Fruit fly (Drosophila melanogaster) whole organism, embryonic: Measurements from ENCODE around the gene tai.

Experiments
- Aef1 ChIP-seq: fragments of 200-800 bp; sonication (Bioruptor generic); IDR thresholded peaks from 3 replicates; pipeline ENCODE4 v1.3.6; 2022; ENCODE audit warnings: missing biosample characterization, missing genetic modification characterization
- CG11398 ChIP-seq: fragments of 200-800 bp; sonication (Bioruptor generic); optimal IDR thresholded peaks from 2 replicates; lab custom pipeline; 2016; ENCODE audit warnings: missing biosample characterization, missing genetic modification characterization
- CG1647 ChIP-seq: fragments of 200-800 bp; sonication (Bioruptor generic); optimal IDR thresholded peaks from 3 replicates; lab custom pipeline; 2016; ENCODE audit warnings: missing biosample characterization, missing genetic modification characterization
- CG16863 ChIP-seq: fragments of 200-800 bp; sonication (Bioruptor generic); optimal IDR thresholded peaks from 3 replicates; lab custom pipeline; 2016; ENCODE audit warnings: missing biosample characterization, missing genetic modification characterization
- CG17361 ChIP-seq: fragments of 200-800 bp; sonication (Bioruptor generic); IDR thresholded peaks from 3 replicates; pipeline ENCODE4 v1.3.6; 2022; ENCODE audit warnings: missing biosample characterization, missing genetic modification characterization
- CG17829 ChIP-seq: fragments of 200-800 bp; optimal IDR thresholded peaks from 2 replicates; lab custom pipeline; 2019; ENCODE audit warnings: missing biosample characterization, mild to moderate bottlenecking, missing genetic modification characterization, moderate library complexity
- CG18262 ChIP-seq: fragments of 200-800 bp; optimal IDR thresholded peaks from 3 replicates; lab custom pipeline; 2019; ENCODE audit warnings: missing biosample characterization, mild to moderate bottlenecking, missing genetic modification characterization, moderate library complexity
- CG2120 ChIP-seq: fragments of 200-800 bp; sonication (Bioruptor generic); optimal IDR thresholded peaks from 3 replicates; lab custom pipeline; 2016; ENCODE audit warnings: missing biosample characterization, missing genetic modification characterization
- CG2875 ChIP-seq: fragments of 200-800 bp; sonication (Bioruptor generic); optimal IDR thresholded peaks from 2 replicates; lab custom pipeline; 2017; ENCODE audit warnings: missing biosample characterization, mild to moderate bottlenecking, missing genetic modification characterization, missing genetic modification reagents
- CG2889 ChIP-seq: fragments of 200-800 bp; sonication (Bioruptor generic); IDR thresholded peaks from 3 replicates; pipeline ENCODE4 v1.3.6; 2022; ENCODE audit warnings: missing biosample characterization, missing genetic modification characterization
- CG30020 ChIP-seq: fragments of 200-800 bp; optimal IDR thresholded peaks from 2 replicates; lab custom pipeline; 2019; ENCODE audit warnings: missing biosample characterization, mild to moderate bottlenecking, missing genetic modification characterization, moderate library complexity
- CG31365 ChIP-seq: fragments of 200-800 bp; sonication (Bioruptor generic); optimal IDR thresholded peaks from 2 replicates; lab custom pipeline; 2018; ENCODE audit warnings: missing biosample characterization, mild to moderate bottlenecking, missing genetic modification characterization
- CG31441 ChIP-seq: fragments of 200-800 bp; sonication (Bioruptor generic); IDR thresholded peaks from 2 replicates; pipeline ENCODE4 v1.3.6; 2022; ENCODE audit warnings: missing biosample characterization, missing genetic modification characterization
- CG34224 ChIP-seq: fragments of 200-800 bp; sonication (Bioruptor generic); IDR thresholded peaks from 3 replicates; pipeline ENCODE4 v1.3.6; 2022; ENCODE audit warnings: missing biosample characterization, missing genetic modification characterization; ENCODE audit not compliant: partially characterized antibody
- CG6272 ChIP-seq: fragments of 200-800 bp; sonication (Bioruptor generic); IDR thresholded peaks from 2 replicates; pipeline ENCODE4 v1.3.6; 2022; ENCODE audit warnings: missing biosample characterization, missing genetic modification characterization
- CG6654 ChIP-seq: fragments of 200-800 bp; sonication (Bioruptor generic); optimal IDR thresholded peaks from 2 replicates; lab custom pipeline; 2017; ENCODE audit warnings: missing biosample characterization, mild to moderate bottlenecking, missing genetic modification characterization
- CG6791 ChIP-seq: fragments of 200-800 bp; sonication (Bioruptor generic); IDR thresholded peaks from 3 replicates; pipeline ENCODE4 v1.3.6; 2022; ENCODE audit warnings: missing biosample characterization, missing genetic modification characterization; ENCODE audit not compliant: partially characterized antibody
- CG7357 ChIP-seq: fragments of 200-800 bp; sonication (Bioruptor generic); IDR thresholded peaks from 3 replicates; pipeline ENCODE4 v1.3.6; 2022; ENCODE audit warnings: missing biosample characterization, missing genetic modification characterization
- CG9727 ChIP-seq: fragments of 200-800 bp; sonication (Bioruptor generic); optimal IDR thresholded peaks from 3 replicates; lab custom pipeline; 2017; ENCODE audit warnings: missing biosample characterization, mild to moderate bottlenecking, missing genetic modification characterization
- CG9797 ChIP-seq: fragments of 200-800 bp; sonication (Bioruptor generic); optimal IDR thresholded peaks from 3 replicates; lab custom pipeline; 2018; ENCODE audit warnings: missing biosample characterization, mild to moderate bottlenecking, missing genetic modification characterization
- CG9876 ChIP-seq: fragments of 200-800 bp; sonication (Bioruptor generic); optimal IDR thresholded peaks from 2 replicates; lab custom pipeline; 2016; ENCODE audit warnings: missing biosample characterization, missing genetic modification characterization
- Camta ChIP-seq: fragments of 200-800 bp; sonication (Bioruptor generic); optimal IDR thresholded peaks from 2 replicates; lab custom pipeline; 2016; ENCODE audit warnings: missing biosample characterization, missing genetic modification characterization
- Dll ChIP-seq: fragments of 200-800 bp; sonication (Bioruptor generic); IDR thresholded peaks from 4 replicates; pipeline ENCODE4 v1.3.6; 2022; ENCODE audit warnings: missing biosample characterization, missing genetic modification characterization; ENCODE audit not compliant: partially characterized antibody
- HHEX ChIP-seq: fragments of 200-800 bp; sonication (Bioruptor generic); optimal IDR thresholded peaks from 3 replicates; lab custom pipeline; 2017; ENCODE audit warnings: missing biosample characterization, mild to moderate bottlenecking, missing genetic modification characterization, missing genetic modification reagents
- Hmx ChIP-seq: fragments of 200-800 bp; sonication (Bioruptor generic); optimal IDR thresholded peaks from 2 replicates; lab custom pipeline; 2016; ENCODE audit warnings: missing biosample characterization, missing genetic modification characterization
- Hr51 ChIP-seq, 2 experiments: fragments of 200-800 bp; sonication (Bioruptor generic); optimal IDR thresholded peaks; 2 replicates in 1 of 2; 3 replicates in 1 of 2; lab custom pipeline; 2016 to 2018; ENCODE audit warnings: missing biosample characterization in 2 of 2, missing genetic modification characterization in 2 of 2, mild to moderate bottlenecking in 1 of 2, moderate library complexity in 1 of 2
- Max ChIP-seq: fragments of 200-800 bp; sonication (Bioruptor generic); optimal IDR thresholded peaks from 2 replicates; lab custom pipeline; 2016; ENCODE audit warnings: missing biosample characterization, mild to moderate bottlenecking, missing genetic modification characterization
- NC2α ChIP-seq: fragments of 200-800 bp; sonication (Bioruptor generic); optimal IDR thresholded peaks from 2 replicates; lab custom pipeline; 2016; ENCODE audit warnings: missing biosample characterization, missing genetic modification characterization
- Optix ChIP-seq: fragments of 200-800 bp; sonication (Bioruptor generic); IDR thresholded peaks from 3 replicates; pipeline ENCODE4 v1.3.6; 2022; ENCODE audit warnings: missing biosample characterization, missing genetic modification characterization
- Sry-β ChIP-seq: fragments of 200-800 bp; sonication (Bioruptor generic); optimal IDR thresholded peaks from 2 replicates; lab custom pipeline; 2018; ENCODE audit warnings: missing biosample characterization, mild to moderate bottlenecking, missing genetic modification characterization, moderate library complexity
- Ssrp ChIP-seq: fragments of 200-800 bp; sonication (Bioruptor generic); optimal IDR thresholded peaks from 2 replicates; lab custom pipeline; 2018; ENCODE audit warnings: missing biosample characterization, mild to moderate bottlenecking, missing genetic modification characterization, moderate library complexity
- abd-A ChIP-seq: fragments of 200-800 bp; sonication (Bioruptor generic); optimal IDR thresholded peaks from 3 replicates; lab custom pipeline; 2019; ENCODE audit warnings: missing biosample characterization, mild to moderate bottlenecking, missing genetic modification characterization, moderate library complexity
- chif ChIP-seq, 2 experiments: fragments of 200-800 bp; sonication (Bioruptor generic); optimal IDR thresholded peaks; 3 replicates each; lab custom pipeline; 2016; ENCODE audit warnings: missing biosample characterization in 2 of 2, missing genetic modification characterization in 2 of 2
- dm ChIP-seq: fragments of 200-800 bp; sonication (Bioruptor generic); optimal IDR thresholded peaks from 3 replicates; lab custom pipeline; 2016; ENCODE audit warnings: missing biosample characterization, missing genetic modification characterization
- fu2 ChIP-seq: fragments of 200-800 bp; sonication (Bioruptor generic); optimal IDR thresholded peaks from 2 replicates; lab custom pipeline; 2016; ENCODE audit warnings: missing biosample characterization, missing genetic modification characterization
- jigr1 ChIP-seq: fragments of 200-800 bp; sonication (Bioruptor generic); IDR thresholded peaks from 3 replicates; pipeline ENCODE4 v1.3.6; 2022; ENCODE audit warnings: missing biosample characterization, missing genetic modification characterization
- kay ChIP-seq: fragments of 200-800 bp; sonication (Bioruptor generic); optimal IDR thresholded peaks from 2 replicates; lab custom pipeline; 2016; ENCODE audit warnings: missing biosample characterization, missing genetic modification characterization
- lbe ChIP-seq: fragments of 200-800 bp; sonication (Bioruptor generic); optimal IDR thresholded peaks from 2 replicates; lab custom pipeline; 2016; ENCODE audit warnings: missing biosample characterization, mild to moderate bottlenecking, missing genetic modification characterization
- luna ChIP-seq: fragments of 200-800 bp; sonication (Bioruptor generic); optimal IDR thresholded peaks from 2 replicates; lab custom pipeline; 2016; ENCODE audit warnings: missing biosample characterization, missing genetic modification characterization
- mld ChIP-seq: fragments of 200-800 bp; sonication (Bioruptor generic); IDR thresholded peaks from 3 replicates; pipeline ENCODE4 v1.3.6; 2022; ENCODE audit warnings: missing biosample characterization, missing genetic modification characterization; ENCODE audit not compliant: partially characterized antibody
- phol ChIP-seq: fragments of 200-800 bp; sonication (Bioruptor generic); optimal IDR thresholded peaks from 3 replicates; lab custom pipeline; 2018; ENCODE audit warnings: missing biosample characterization, mild to moderate bottlenecking, missing genetic modification characterization, moderate library complexity
- pros ChIP-seq: fragments of 200-800 bp; sonication (Bioruptor generic); optimal IDR thresholded peaks from 3 replicates; lab custom pipeline; 2019; ENCODE audit warnings: missing biosample characterization, mild to moderate bottlenecking, missing genetic modification characterization, moderate library complexity
- sens-2 ChIP-seq: fragments of 200-800 bp; sonication (Bioruptor generic); IDR thresholded peaks from 2 replicates; pipeline ENCODE4 v1.3.6; 2022; ENCODE audit warnings: missing biosample characterization, missing genetic modification characterization
- sr ChIP-seq: fragments of 200-800 bp; sonication (Bioruptor generic); IDR thresholded peaks from 3 replicates; pipeline ENCODE4 v1.3.6; 2022; ENCODE audit warnings: missing biosample characterization, missing genetic modification characterization
- ssp ChIP-seq: fragments of 200-800 bp; sonication (Bioruptor generic); IDR thresholded peaks from 2 replicates; pipeline ENCODE4 v1.3.6; 2022; ENCODE audit warnings: missing biosample characterization, missing genetic modification characterization
- tgo ChIP-seq: fragments of 200-800 bp; sonication (Bioruptor generic); IDR thresholded peaks from 3 replicates; pipeline ENCODE4 v1.3.6; 2022; ENCODE audit warnings: missing biosample characterization, missing genetic modification characterization
- toy ChIP-seq: fragments of 200-800 bp; sonication (Bioruptor generic); IDR thresholded peaks from 2 replicates; pipeline ENCODE4 v1.3.6; 2022; ENCODE audit warnings: missing biosample characterization, missing genetic modification characterization
- z ChIP-seq: fragments of 200-800 bp; sonication (Bioruptor generic); IDR thresholded peaks from 3 replicates; pipeline ENCODE4 v1.3.6; 2022; ENCODE audit warnings: missing biosample characterization, missing genetic modification characterization
- zen ChIP-seq: fragments of 200-800 bp; sonication (Bioruptor generic); optimal IDR thresholded peaks from 3 replicates; lab custom pipeline; 2018; ENCODE audit warnings: missing biosample characterization, mild to moderate bottlenecking, missing genetic modification characterization, moderate library complexity
- zfh1 ChIP-seq: fragments of 200-800 bp; sonication (Bioruptor generic); IDR thresholded peaks from 3 replicates; pipeline ENCODE4 v1.3.6; 2022; ENCODE audit warnings: missing biosample characterization, missing genetic modification characterization

tai gene

DNA sequence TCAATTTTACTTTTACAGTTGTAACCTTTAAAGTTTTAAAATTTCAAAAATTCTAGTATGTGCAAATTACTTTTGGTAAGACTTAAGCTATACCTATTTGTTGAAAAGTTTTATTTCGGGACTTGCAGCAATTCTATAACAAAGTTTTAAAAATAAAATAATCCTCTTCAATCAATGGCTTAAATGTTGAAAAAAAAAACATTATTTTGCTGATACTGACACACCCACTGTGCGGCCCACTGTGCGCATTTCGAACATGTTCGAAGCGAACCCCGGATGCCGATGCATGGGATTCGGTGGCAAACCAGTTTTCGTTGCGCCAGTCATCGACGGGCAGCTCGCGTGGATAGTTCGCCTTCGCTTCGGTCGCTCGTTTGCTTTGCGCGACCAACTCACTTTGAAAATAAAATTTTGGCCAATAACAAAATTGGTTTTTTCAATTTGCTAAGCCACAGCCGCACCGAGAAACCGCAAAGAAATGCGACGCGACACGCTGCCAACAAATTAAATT lies 41.1 kb upstream of the tai start, which contains the start of gene CG32982 (continued):
- peak; percentile 70 for TF ChIP-seq kay (GFP tag; lab: Kevin White, UChicago)
- no peak for TF ChIP-seq pros (GFP tag; lab: Kevin White, UChicago)
- peak; percentile 80 for TF ChIP-seq CG1647 (GFP tag; lab: Kevin White, UChicago)
- TF ChIP-seq zfh1 (GFP tag; lab: Robert Waterston, UW), result peak; percentile 84
- no peak for TF ChIP-seq Dll (GFP tag; lab: Robert Waterston, UW)
- peak; percentile 95 for TF ChIP-seq CG17361 (GFP tag; lab: Robert Waterston, UW)
- TF ChIP-seq mld (GFP tag; lab: Robert Waterston, UW), result peak; percentile 52; the same call in 1 of the 3 replicates
- peak; percentile 93 for TF ChIP-seq phol
- peak; percentile 76 to 87 for TF ChIP-seq Hr51 (GFP tag; optimal IDR thresholded peaks at IDR 0.05; lab: Kevin White, UChicago)
- peak; percentile 20 for TF ChIP-seq abd-A (tag; lab: Kevin White, UChicago)
- TF ChIP-seq ssp (GFP tag; lab: Robert Waterston, UW), result peak; percentile 77
- TF ChIP-seq jigr1 (GFP tag; lab: Robert Waterston, UW), result no peak
- TF ChIP-seq Hmx (GFP tag; lab: Kevin White, UChicago), result peak; percentile 82
- TF ChIP-seq Camta (GFP tag; lab: Kevin White, UChicago), result peak; percentile 95
- peak; percentile 86 for TF ChIP-seq fu2 (GFP tag; lab: Kevin White, UChicago)
- no peak for TF ChIP-seq CG9797 (GFP tag; lab: Kevin White, UChicago)
- peak; percentile 90 for TF ChIP-seq CG17829 (tag; lab: Kevin White, UChicago)
- TF ChIP-seq Max (GFP tag; lab: Kevin White, UChicago), result peak; percentile 87
- peak; percentile 95 for TF ChIP-seq CG2120 (GFP tag; lab: Kevin White, UChicago)
- TF ChIP-seq sens-2 (GFP tag; lab: Robert Waterston, UW), result peak; percentile 58; the same call in 1 of the 2 replicates
- peak; percentile 83 for TF ChIP-seq luna (GFP tag; lab: Kevin White, UChicago)
- TF ChIP-seq CG31441 (GFP tag; lab: Robert Waterston, UW), result peak; percentile 90
- no peak; the same call in 1 of the 3 replicates for TF ChIP-seq CG2889 (GFP tag; lab: Robert Waterston, UW)
- peak; percentile 85 to 91 for TF ChIP-seq chif (GFP tag; optimal IDR thresholded peaks at IDR 0.05; lab: Kevin White, UChicago)
- peak; percentile 74 for TF ChIP-seq Ssrp (tag; lab: Kevin White, UChicago)
- peak; percentile 95 for TF ChIP-seq CG9727 (GFP tag; lab: Kevin White, UChicago)
- TF ChIP-seq CG6272 (GFP tag; lab: Robert Waterston, UW), result peak; percentile 81; the same call in 1 of the 2 replicates
- peak; percentile 94 for TF ChIP-seq CG18262 (tag; lab: Kevin White, UChicago)
- TF ChIP-seq sr, result no peak; the same call in 2 of the 3 replicates
- peak; percentile 88 for TF ChIP-seq NC2α (GFP tag; lab: Kevin White, UChicago)
- TF ChIP-seq tgo (GFP tag; lab: Robert Waterston, UW), result peak; percentile 90
- peak; percentile 87 for TF ChIP-seq CG9876 (GFP tag; lab: Kevin White, UChicago)
- peak; percentile 90 for TF ChIP-seq CG16863 (GFP tag; lab: Kevin White, UChicago)
- peak; percentile 88 for TF ChIP-seq zen (tag; lab: Kevin White, UChicago)
- no peak for TF ChIP-seq CG31365 (tag; lab: Kevin White, UChicago)
- TF ChIP-seq CG34224 (GFP tag; lab: Robert Waterston, UW), result 0 out of 3 replicates have a peak, but pooled peaks have one; percentile 22
- peak; percentile 76 for TF ChIP-seq CG30020 (tag; lab: Kevin White, UChicago)
- no peak; the same call in 1 of the 3 replicates for TF ChIP-seq Optix (GFP tag; lab: Robert Waterston, UW)
- TF ChIP-seq CG6791 (GFP tag; lab: Robert Waterston, UW), result peak; percentile 54; the same call in 1 of the 3 replicates
- peak; percentile 92 for TF ChIP-seq HHEX (GFP tag; lab: Kevin White, UChicago)
- peak; percentile 84 for TF ChIP-seq CG7357 (GFP tag; lab: Robert Waterston, UW)
- peak; percentile 87 for TF ChIP-seq dm (GFP tag; lab: Kevin White, UChicago)
- TF ChIP-seq CG2875 (GFP tag; lab: Kevin White, UChicago), result peak; percentile 81
- TF ChIP-seq CG6654 (GFP tag; lab: Kevin White, UChicago), result peak; percentile 82
- peak; percentile 82 for TF ChIP-seq CG11398 (GFP tag; lab: Kevin White, UChicago)
- peak; percentile 83 for TF ChIP-seq Aef1 (GFP tag; lab: Robert Waterston, UW)
- TF ChIP-seq lbe (GFP tag; lab: Kevin White, UChicago), result peak; percentile 37
- peak; percentile 73 for TF ChIP-seq toy
- peak; percentile 64; the same call in 1 of the 3 replicates for TF ChIP-seq z (GFP tag; lab: Robert Waterston, UW)
- TF ChIP-seq Sry-β, result peak; percentile 36
